Fruit fly (Drosophila melanogaster) whole organism, embryonic: ENCODE results near the gene mRRF2.
A peak's percentile ranks its signal among the peaks of the same experiment; 100 is the strongest.

Source experiments
- ATbp ChIP-seq: fragments of 200-800 bp; sonication (Bioruptor generic); optimal IDR thresholded peaks from 2 replicates; lab custom pipeline; 2017; ENCODE audit warnings: missing biosample characterization, mild to moderate bottlenecking, missing genetic modification characterization, missing genetic modification reagents
- Ada2b ChIP-seq: fragments of 200-800 bp; sonication (Bioruptor generic); IDR thresholded peaks from 2 replicates; pipeline ENCODE4 v1.3.6; 2022; ENCODE audit warnings: missing biosample characterization, missing genetic modification characterization
- CG1024 ChIP-seq: fragments of 200-800 bp; sonication (Bioruptor generic); IDR thresholded peaks from 2 replicates; pipeline ENCODE4 v1.3.6; 2022; ENCODE audit warnings: missing biosample characterization, missing genetic modification characterization
- CG10462 ChIP-seq: fragments of 200-800 bp; sonication (Bioruptor generic); optimal IDR thresholded peaks from 2 replicates; lab custom pipeline; 2016; ENCODE audit warnings: missing biosample characterization, missing genetic modification characterization
- CG10979 ChIP-seq: fragments of 200-800 bp; sonication (Bioruptor generic); optimal IDR thresholded peaks from 2 replicates; lab custom pipeline; 2018; ENCODE audit warnings: missing biosample characterization, mild to moderate bottlenecking, missing genetic modification characterization, moderate library complexity
- CG12104 ChIP-seq: fragments of 200-800 bp; sonication (Bioruptor generic); optimal IDR thresholded peaks from 3 replicates; lab custom pipeline; 2016; ENCODE audit warnings: missing biosample characterization, missing genetic modification characterization
- CG12391 ChIP-seq: fragments of 200-800 bp; sonication (Bioruptor generic); optimal IDR thresholded peaks from 3 replicates; lab custom pipeline; 2018; ENCODE audit warnings: missing biosample characterization, mild to moderate bottlenecking, missing genetic modification characterization, moderate library complexity
- CG13296 ChIP-seq: fragments of 200-800 bp; sonication (Bioruptor generic); optimal IDR thresholded peaks from 3 replicates; lab custom pipeline; 2018; ENCODE audit warnings: missing biosample characterization, mild to moderate bottlenecking, missing genetic modification characterization
- CG13624 ChIP-seq: fragments of 200-800 bp; sonication (Bioruptor generic); optimal IDR thresholded peaks from 2 replicates; lab custom pipeline; 2016; ENCODE audit warnings: missing biosample characterization, missing genetic modification characterization
- CG14710 ChIP-seq: fragments of 200-800 bp; sonication (Bioruptor generic); optimal IDR thresholded peaks from 3 replicates; lab custom pipeline; 2019; ENCODE audit warnings: missing biosample characterization, mild to moderate bottlenecking, missing genetic modification characterization, moderate library complexity
- CG15696 ChIP-seq: fragments of 200-800 bp; sonication (Bioruptor generic); optimal IDR thresholded peaks from 2 replicates; lab custom pipeline; 2019; ENCODE audit warnings: missing biosample characterization, mild to moderate bottlenecking, missing genetic modification characterization, moderate library complexity
- CG1603 ChIP-seq: fragments of 200-800 bp; sonication (Bioruptor generic); optimal IDR thresholded peaks from 2 replicates; lab custom pipeline; 2019; ENCODE audit warnings: missing biosample characterization, mild to moderate bottlenecking, missing genetic modification characterization, moderate library complexity
- CG17328 ChIP-seq: fragments of 200-800 bp; sonication (Bioruptor generic); IDR thresholded peaks from 2 replicates; pipeline ENCODE4 v1.3.6; 2022; ENCODE audit warnings: missing biosample characterization, missing genetic modification characterization
- CG17912 ChIP-seq: fragments of 200-800 bp; sonication (Bioruptor generic); optimal IDR thresholded peaks from 2 replicates; lab custom pipeline; 2018; ENCODE audit warnings: missing biosample characterization, mild to moderate bottlenecking, missing genetic modification characterization
- CG18011 ChIP-seq: fragments of 200-800 bp; sonication (Bioruptor generic); optimal IDR thresholded peaks from 2 replicates; lab custom pipeline; 2017; ENCODE audit warnings: missing biosample characterization, missing genetic modification characterization, mild to moderate bottlenecking, moderate library complexity, missing genotype
- CG18476 ChIP-seq: fragments of 200-800 bp; sonication (Bioruptor generic); optimal IDR thresholded peaks from 2 replicates; lab custom pipeline; 2016; ENCODE audit warnings: missing biosample characterization, mild to moderate bottlenecking, missing genetic modification characterization
- CG3995 ChIP-seq: fragments of 200-800 bp; sonication (Bioruptor generic); optimal IDR thresholded peaks from 3 replicates; lab custom pipeline; 2016; ENCODE audit warnings: missing biosample characterization, missing genetic modification characterization
- CG5180 ChIP-seq: fragments of 200-800 bp; sonication (Bioruptor generic); optimal IDR thresholded peaks from 3 replicates; lab custom pipeline; 2017; ENCODE audit warnings: missing biosample characterization, missing genetic modification characterization, mild to moderate bottlenecking, moderate library complexity, missing genetic modification reagents
- CG6272 ChIP-seq: fragments of 200-800 bp; sonication (Bioruptor generic); IDR thresholded peaks from 2 replicates; pipeline ENCODE4 v1.3.6; 2022; ENCODE audit warnings: missing biosample characterization, missing genetic modification characterization
- CG7745 ChIP-seq: fragments of 200-800 bp; sonication (Bioruptor generic); optimal IDR thresholded peaks from 2 replicates; lab custom pipeline; 2018; ENCODE audit warnings: missing biosample characterization, mild to moderate bottlenecking, missing genetic modification characterization, moderate library complexity
- CG8359 ChIP-seq: fragments of 200-800 bp; sonication (Bioruptor generic); optimal IDR thresholded peaks from 2 replicates; lab custom pipeline; 2017; ENCODE audit warnings: missing biosample characterization, mild to moderate bottlenecking, missing genetic modification characterization, borderline replicate concordance
- CG8924 ChIP-seq: fragments of 200-800 bp; optimal IDR thresholded peaks from 3 replicates; lab custom pipeline; 2019; ENCODE audit warnings: missing biosample characterization, mild to moderate bottlenecking, missing genetic modification characterization, moderate library complexity
- CG9727 ChIP-seq: fragments of 200-800 bp; sonication (Bioruptor generic); optimal IDR thresholded peaks from 3 replicates; lab custom pipeline; 2017; ENCODE audit warnings: missing biosample characterization, mild to moderate bottlenecking, missing genetic modification characterization
- D19A ChIP-seq: fragments of 200-800 bp; optimal IDR thresholded peaks from 3 replicates; lab custom pipeline; 2019; ENCODE audit warnings: missing biosample characterization, mild to moderate bottlenecking, missing genetic modification characterization, moderate library complexity
- Dip2 ChIP-seq: fragments of 200-800 bp; sonication (Bioruptor generic); IDR thresholded peaks from 2 replicates; pipeline ENCODE4 v1.3.6; 2022; ENCODE audit warnings: missing biosample characterization, missing genetic modification characterization
- Dip3 ChIP-seq: fragments of 200-800 bp; sonication (Bioruptor generic); optimal IDR thresholded peaks from 3 replicates; lab custom pipeline; 2016; ENCODE audit warnings: missing biosample characterization, missing genetic modification characterization
- ERR ChIP-seq: fragments of 200-800 bp; sonication (Bioruptor generic); optimal IDR thresholded peaks from 2 replicates; lab custom pipeline; 2016; ENCODE audit warnings: missing biosample characterization, missing genetic modification characterization
- Hand ChIP-seq: fragments of 200-800 bp; sonication (Bioruptor generic); optimal IDR thresholded peaks from 2 replicates; lab custom pipeline; 2017; ENCODE audit warnings: mild to moderate bottlenecking, missing biosample characterization, missing genetic modification reagents, missing genetic modification characterization
- MESR4 ChIP-seq: fragments of 200-800 bp; sonication (Bioruptor generic); optimal IDR thresholded peaks from 2 replicates; lab custom pipeline; 2018; ENCODE audit warnings: missing biosample characterization, mild to moderate bottlenecking, missing genetic modification characterization, moderate library complexity
- Nf-YB ChIP-seq: fragments of 200-800 bp; sonication (Bioruptor generic); optimal IDR thresholded peaks from 3 replicates; lab custom pipeline; 2019; ENCODE audit warnings: missing biosample characterization, mild to moderate bottlenecking, missing genetic modification characterization, moderate library complexity
- Pdp1 ChIP-seq, 2 experiments: fragments of 200-800 bp; sonication (Bioruptor generic); optimal IDR thresholded peaks; 3 replicates each; lab custom pipeline; 2016; ENCODE audit warnings: missing biosample characterization in 2 of 2, missing genetic modification characterization in 2 of 2, mild to moderate bottlenecking in 1 of 2, moderate library complexity in 1 of 2
- Ptx1 ChIP-seq: fragments of 200-800 bp; sonication (Bioruptor generic); IDR thresholded peaks from 2 replicates; pipeline ENCODE4 v1.3.6; 2022; ENCODE audit warnings: missing biosample characterization, missing genetic modification characterization
- Sox100B ChIP-seq: fragments of 200-800 bp; sonication (Bioruptor generic); optimal IDR thresholded peaks from 3 replicates; lab custom pipeline; 2018; ENCODE audit warnings: missing biosample characterization, mild to moderate bottlenecking, missing genetic modification characterization
- TFAM ChIP-seq: fragments of 200-800 bp; sonication (Bioruptor generic); optimal IDR thresholded peaks from 2 replicates; lab custom pipeline; 2017; ENCODE audit warnings: missing biosample characterization, missing genetic modification characterization, inconsistent platforms
- croc ChIP-seq: fragments of 200-800 bp; sonication (Bioruptor generic); conservative IDR thresholded peaks from 3 replicates; pipeline ENCODE4 v1.3.6; 2022; ENCODE audit warnings: missing biosample characterization, missing genetic modification characterization
- cwo ChIP-seq: fragments of 200-800 bp; sonication (Bioruptor generic); optimal IDR thresholded peaks from 3 replicates; lab custom pipeline; 2017; ENCODE audit warnings: missing biosample characterization, missing genetic modification characterization, mild to moderate bottlenecking, moderate library complexity, missing genetic modification reagents
- dmrt11E ChIP-seq: fragments of 200-800 bp; sonication (Bioruptor generic); optimal IDR thresholded peaks from 3 replicates; lab custom pipeline; 2018; ENCODE audit warnings: missing biosample characterization, mild to moderate bottlenecking, missing genetic modification characterization, moderate library complexity
- fd64A ChIP-seq: fragments of 200-800 bp; sonication (Bioruptor generic); optimal IDR thresholded peaks from 3 replicates; lab custom pipeline; 2018; ENCODE audit warnings: missing biosample characterization, mild to moderate bottlenecking, missing genetic modification characterization
- gem ChIP-seq: fragments of 200-800 bp; sonication (Bioruptor generic); optimal IDR thresholded peaks from 2 replicates; lab custom pipeline; 2019; ENCODE audit warnings: missing biosample characterization, mild to moderate bottlenecking, missing genetic modification characterization, moderate library complexity
- inv ChIP-seq: fragments of 200-800 bp; sonication (Bioruptor generic); IDR thresholded peaks from 2 replicates; pipeline ENCODE4 v1.3.6; 2022; ENCODE audit warnings: missing biosample characterization, missing genetic modification characterization; ENCODE audit not compliant: partially characterized antibody
- lab ChIP-seq: fragments of 200-800 bp; sonication (Bioruptor generic); optimal IDR thresholded peaks from 3 replicates; lab custom pipeline; 2017; ENCODE audit warnings: missing biosample characterization, missing genetic modification characterization, mild to moderate bottlenecking, moderate library complexity, missing genetic modification reagents
- nau ChIP-seq: fragments of 200-800 bp; sonication (Bioruptor generic); optimal IDR thresholded peaks from 3 replicates; lab custom pipeline; 2017; ENCODE audit warnings: missing biosample characterization, mild to moderate bottlenecking, missing genetic modification characterization, missing genetic modification reagents
- otp ChIP-seq: fragments of 200-800 bp; sonication (Bioruptor generic); IDR thresholded peaks from 3 replicates; pipeline ENCODE4, ENCODE4 v1.3.6; 2022; ENCODE audit warnings: missing biosample characterization, missing genetic modification characterization
- sens ChIP-seq: fragments of 200-800 bp; sonication (Bioruptor generic); peaks from one replicate; lab custom pipeline; 2016; ENCODE audit warnings: missing biosample characterization, missing genetic modification characterization
- sob ChIP-seq: fragments of 200-800 bp; sonication (Bioruptor generic); IDR thresholded peaks from 2 replicates; pipeline ENCODE4 v1.3.6; 2022; ENCODE audit warnings: missing biosample characterization, missing genetic modification characterization
- sqz ChIP-seq: fragments of 200-800 bp; sonication (Bioruptor generic); optimal IDR thresholded peaks from 3 replicates; lab custom pipeline; 2018; ENCODE audit warnings: missing biosample characterization, mild to moderate bottlenecking, missing genetic modification characterization
- tap ChIP-seq: fragments of 200-800 bp; optimal IDR thresholded peaks from 3 replicates; lab custom pipeline; 2019; ENCODE audit warnings: missing biosample characterization, mild to moderate bottlenecking, missing genetic modification characterization, moderate library complexity

mRRF2 gene

dm6 chr3R:22634549-22635410 is 21.3 kb downstream of the mRRF2 start (continued):
- TF ChIP-seq fd64A (GFP tag; lab: Kevin White, UChicago), result peak; percentile 48
- TF ChIP-seq CG3995 (GFP tag; lab: Kevin White, UChicago), result no peak
- peak; percentile 49 for TF ChIP-seq lab
- TF ChIP-seq Hand (GFP tag; lab: Kevin White, UChicago), result no peak
- no peak for TF ChIP-seq Dip3 (GFP tag; lab: Kevin White, UChicago)
- no peak for TF ChIP-seq MESR4 (GFP tag; lab: Kevin White, UChicago)
- TF ChIP-seq sqz, result peak; percentile 23
- peak; percentile 26 for TF ChIP-seq cwo (GFP tag; lab: Kevin White, UChicago)
- no peak for TF ChIP-seq CG17328 (GFP tag; lab: Robert Waterston, UW)
- peak; percentile 19 for TF ChIP-seq nau (GFP tag; lab: Kevin White, UChicago)
- peak; percentile 79 for TF ChIP-seq CG15696 (tag; lab: Kevin White, UChicago)
- TF ChIP-seq TFAM (GFP tag; lab: Kevin White, UChicago), result no peak
- TF ChIP-seq CG9727, result peak; percentile 10
- TF ChIP-seq CG10462 (GFP tag; lab: Kevin White, UChicago), result no peak
- TF ChIP-seq CG8924 (tag; lab: Kevin White, UChicago), result peak; percentile 23
- no peak for TF ChIP-seq CG18011 (GFP tag; lab: Kevin White, UChicago)
- no peak for TF ChIP-seq CG12391
- peak; percentile 6 for TF ChIP-seq CG1603
- TF ChIP-seq Pdp1 (GFP tag; optimal IDR thresholded peaks at IDR 0.05; lab: Kevin White, UChicago), result no peak
- no peak for TF ChIP-seq CG8359 (GFP tag; lab: Kevin White, UChicago)
- TF ChIP-seq Nf-YB (GFP tag; lab: Kevin White, UChicago), result no peak
- TF ChIP-seq ERR, result no peak
- no peak for TF ChIP-seq croc
- TF ChIP-seq CG18476, result no peak
- no peak for TF ChIP-seq Ada2b (GFP tag; lab: Robert Waterston, UW)
- TF ChIP-seq gem (tag; lab: Kevin White, UChicago), result peak; percentile 23
- TF ChIP-seq Ptx1 (GFP tag; lab: Robert Waterston, UW), result no peak
- TF ChIP-seq dmrt11E (tag; lab: Kevin White, UChicago), result peak; percentile 23
- TF ChIP-seq CG13624 (GFP tag; lab: Kevin White, UChicago), result no peak
- no peak for TF ChIP-seq CG17912 (GFP tag; lab: Kevin White, UChicago)
- no peak for TF ChIP-seq CG1024 (GFP tag; lab: Robert Waterston, UW)
- peak; percentile 20 for TF ChIP-seq CG10979 (tag; lab: Kevin White, UChicago)
- TF ChIP-seq CG6272 (GFP tag; lab: Robert Waterston, UW), result no peak
- TF ChIP-seq CG5180 (GFP tag; lab: Kevin White, UChicago), result peak; percentile 22
- peak; percentile 14 for TF ChIP-seq tap
- no peak for TF ChIP-seq otp (GFP tag; lab: Robert Waterston, UW)
- peak; percentile 64 for TF ChIP-seq sens (GFP tag; lab: Kevin White, UChicago)
- TF ChIP-seq sob (GFP tag; lab: Robert Waterston, UW), result no peak
- peak; percentile 4 for TF ChIP-seq D19A
- TF ChIP-seq ATbp (GFP tag; lab: Kevin White, UChicago), result peak; percentile 15
- TF ChIP-seq CG14710 (tag; lab: Kevin White, UChicago), result peak; percentile 43
- no peak for TF ChIP-seq inv (GFP tag; lab: Robert Waterston, UW)
- 0 out of 2 replicates have a peak, but pooled peaks have one; percentile 7 for TF ChIP-seq Dip2 (GFP tag; lab: Robert Waterston, UW)
- peak; percentile 44 for TF ChIP-seq Sox100B
- peak; percentile 46 for TF ChIP-seq CG13296 (GFP tag; lab: Kevin White, UChicago)
- TF ChIP-seq CG7745, result peak; percentile 87
- peak; percentile 15 for TF ChIP-seq CG12104 (GFP tag; lab: Kevin White, UChicago)
